Worm (Caenorhabditis elegans) whole organism, midembryonic: Measurements from ENCODE around the gene msp-33.

ENCODE experiments used
- cog-1 ChIP-seq: sonication (generic microtip); optimal IDR thresholded peaks from 2 replicates; lab custom pipeline; 2016; ENCODE audit warnings: missing genetic modification characterization, missing compliant biosample characterization
- ref-1 ChIP-seq: fragments of 200-800 bp; sonication (Bioruptor generic); conservative IDR thresholded peaks from 2 replicates; pipeline ENCODE4 v1.3.6; 2022; ENCODE audit warnings: missing genetic modification reagents, missing genetic modification characterization, missing compliant biosample characterization
- tab-1 ChIP-seq: fragments of 200-800 bp; sonication (Bioruptor generic); IDR thresholded peaks from 2 replicates; pipeline ENCODE4 v1.3.6; 2022; ENCODE audit warnings: missing genetic modification characterization, missing compliant biosample characterization
- ztf-29 ChIP-seq: fragments of 200-800 bp; sonication (Bioruptor generic); IDR thresholded peaks from 2 replicates; pipeline ENCODE4 v1.3.6; 2022; ENCODE audit warnings: missing genetic modification reagents, missing genetic modification characterization, missing compliant biosample characterization

- TF ChIP-seq ztf-29 (GFP tag; lab: Robert Waterston, UW) (no peak), cog-1 (no peak), ref-1 (GFP tag; lab: Robert Waterston, UW) (no peak), tab-1 (GFP tag; lab: Robert Waterston, UW) (no peak)
Observed at ce11 chrII:4905331-4905730, 12.8 kb upstream of the msp-33 start.
